Fruit fly (Drosophila melanogaster) whole organism, wandering third instar larva: ENCODE results near the gene Rsod.

Source experiments
- CG9705 ChIP-seq: fragments of 200-800 bp; sonication (Bioruptor generic); optimal IDR thresholded peaks from 2 replicates; lab custom pipeline; 2018; ENCODE audit warnings: missing biosample characterization, mild to moderate bottlenecking, missing genetic modification characterization
- CrebA ChIP-seq: fragments of 200-800 bp; sonication (Bioruptor generic); optimal IDR thresholded peaks from 2 replicates; lab custom pipeline; 2016; ENCODE audit warnings: missing biosample characterization, mild to moderate bottlenecking, missing genetic modification characterization, borderline replicate concordance
- Rel ChIP-seq, 2 experiments: fragments of 200-800 bp; sonication (Bioruptor generic) in 1 of 2; optimal IDR thresholded peaks; 2 replicates in 1 of 2; 3 replicates in 1 of 2; lab custom pipeline; 2016 to 2019; ENCODE audit warnings: mild to moderate bottlenecking in 2 of 2, missing biosample characterization in 2 of 2, missing genetic modification characterization in 2 of 2, moderate library complexity in 1 of 2
- br ChIP-seq: fragments of 200-800 bp; sonication (Bioruptor generic); optimal IDR thresholded peaks from 2 replicates; lab custom pipeline; 2016; ENCODE audit warnings: missing biosample characterization, missing genetic modification characterization

DNA sequence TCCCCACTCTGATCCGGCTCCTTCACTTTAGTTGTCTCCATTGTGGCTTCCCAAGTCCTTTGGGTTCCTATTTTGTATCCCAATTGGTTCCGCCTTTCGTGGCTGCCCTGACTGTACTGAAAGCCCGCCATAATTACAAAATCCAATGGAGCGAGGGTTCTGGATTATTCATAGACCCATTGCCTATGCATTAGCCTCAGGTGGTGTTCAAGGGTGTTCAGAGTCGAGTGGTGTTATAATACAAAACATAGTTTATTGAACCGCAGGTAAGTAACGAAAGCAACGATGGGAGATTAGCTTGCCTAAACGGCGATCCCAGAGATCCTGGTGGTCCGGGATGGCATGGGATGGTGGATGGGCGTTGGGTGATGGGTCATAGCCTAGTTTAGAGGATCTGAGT, 25.1 kb upstream of the Rsod start, which contains the start of gene CG15531:
- no peak for TF ChIP-seq CG9705 (GFP tag; lab: Kevin White, UChicago)
- TF ChIP-seq br (GFP tag; lab: Kevin White, UChicago), result no peak
- no peak for TF ChIP-seq Rel (GFP tag; optimal IDR thresholded peaks at IDR 0.05; lab: Kevin White, UChicago)
- TF ChIP-seq Rel (tag; optimal IDR thresholded peaks at IDR 0.05; lab: Kevin White, UChicago), result no peak
- TF ChIP-seq CrebA (GFP tag; lab: Kevin White, UChicago), result no peak
